Worm (Caenorhabditis elegans) whole organism, L2 larva: Measurements from ENCODE around the gene C04H5.7.

Experiments
- C34F6.9 ChIP-seq: fragments of 150-350 bp; optimal IDR thresholded peaks from 2 replicates; lab custom pipeline; 2014; ENCODE audit warnings: missing biosample characterization, missing genetic modification characterization
- F13H6.1 ChIP-seq: sonication (generic microtip); optimal IDR thresholded peaks from 2 replicates; lab custom pipeline; 2016; ENCODE audit warnings: missing genetic modification characterization, missing compliant biosample characterization
- R02D3.7 ChIP-seq: fragments of 150-350 bp; optimal IDR thresholded peaks from 2 replicates; lab custom pipeline; 2014; ENCODE audit warnings: missing biosample characterization, missing genetic modification characterization
- Y55F3AM.14 ChIP-seq: fragments of 200-800 bp; sonication (Bioruptor generic); optimal IDR thresholded peaks from 2 replicates; lab custom pipeline; 2018; ENCODE audit warnings: mild to moderate bottlenecking, missing genetic modification characterization, missing compliant biosample characterization
- ZK546.5 ChIP-seq: sonication (generic microtip); optimal IDR thresholded peaks from 2 replicates; lab custom pipeline; 2017; ENCODE audit warnings: missing biosample characterization, missing genetic modification characterization
- alr-1 ChIP-seq: fragments of 150-350 bp; optimal IDR thresholded peaks from 2 replicates; lab custom pipeline; 2014; ENCODE audit warnings: missing biosample characterization, missing genetic modification characterization
- aly-2 ChIP-seq: fragments of 150-350 bp; optimal IDR thresholded peaks from 2 replicates; lab custom pipeline; 2014; ENCODE audit warnings: missing biosample characterization, missing genetic modification characterization
- ama-1 ChIP-seq: fragments of 150-350 bp; optimal IDR thresholded peaks from 2 replicates; lab custom pipeline; 2018; ENCODE audit warnings: inconsistent platforms
- ceh-16 ChIP-seq: fragments of 150-350 bp; optimal IDR thresholded peaks from 2 replicates; lab custom pipeline; 2014; ENCODE audit warnings: missing biosample characterization, missing genetic modification characterization
- ceh-82 ChIP-seq: fragments of 150-350 bp; optimal IDR thresholded peaks from 2 replicates; lab custom pipeline; 2014; ENCODE audit warnings: missing biosample characterization, missing genetic modification characterization
- crh-2 ChIP-seq: sonication (generic microtip); optimal IDR thresholded peaks from 2 replicates; lab custom pipeline; 2017; ENCODE audit warnings: missing biosample characterization, missing genetic modification characterization
- dmd-4 ChIP-seq: sonication (generic microtip); optimal IDR thresholded peaks from 2 replicates; lab custom pipeline; 2017; ENCODE audit warnings: missing biosample characterization, missing genetic modification characterization
- elt-1 ChIP-seq: fragments of 150-350 bp; optimal IDR thresholded peaks from 2 replicates; lab custom pipeline; 2014; ENCODE audit warnings: missing biosample characterization, missing genetic modification characterization
- fos-1 ChIP-seq: fragments of 150-350 bp; optimal IDR thresholded peaks from 2 replicates; lab custom pipeline; 2014; ENCODE audit warnings: missing biosample characterization, missing genetic modification characterization
- gmeb-1 ChIP-seq: fragments of 150-350 bp; optimal IDR thresholded peaks from 2 replicates; lab custom pipeline; 2014; ENCODE audit warnings: missing biosample characterization, missing genetic modification characterization
- lin-11 ChIP-seq: fragments of 150-350 bp; sonication (generic microtip); optimal IDR thresholded peaks from 2 replicates; lab custom pipeline; 2014; ENCODE audit warnings: missing biosample characterization, missing genetic modification characterization, inconsistent platforms, mixed read lengths
- lin-13 ChIP-seq: fragments of 150-350 bp; optimal IDR thresholded peaks from 2 replicates; lab custom pipeline; 2014; ENCODE audit warnings: missing biosample characterization, missing genetic modification reagents, missing genetic modification characterization
- lsy-2 ChIP-seq, 2 experiments: fragments of 150-350 bp in 1 of 2; sonication (generic microtip) in 1 of 2; optimal IDR thresholded peaks; 2 replicates each; lab custom pipeline; 2014 to 2017; ENCODE audit warnings: missing biosample characterization in 2 of 2, missing genetic modification characterization in 2 of 2
- mab-5 ChIP-seq: fragments of 150-350 bp; optimal IDR thresholded peaks from 2 replicates; lab custom pipeline; 2014; ENCODE audit warnings: missing biosample characterization, missing genetic modification characterization
- mdl-1 ChIP-seq, 2 experiments: fragments of 150-350 bp in 1 of 2; sonication (generic microtip) in 1 of 2; optimal IDR thresholded peaks; 2 replicates each; lab custom pipeline; 2017; ENCODE audit warnings: missing biosample characterization in 2 of 2, missing genetic modification characterization in 2 of 2
- nhr-11 ChIP-seq: fragments of 150-350 bp; optimal IDR thresholded peaks from 2 replicates; lab custom pipeline; 2014; ENCODE audit warnings: missing biosample characterization, missing genetic modification characterization
- nhr-12 ChIP-seq: fragments of 150-350 bp; optimal IDR thresholded peaks from 2 replicates; lab custom pipeline; 2014; ENCODE audit warnings: missing biosample characterization, missing genetic modification characterization
- nhr-129 ChIP-seq: fragments of 150-350 bp; optimal IDR thresholded peaks from 2 replicates; lab custom pipeline; 2014; ENCODE audit warnings: missing biosample characterization, missing genetic modification characterization
- nhr-21 ChIP-seq: fragments of 150-350 bp; optimal IDR thresholded peaks from 2 replicates; lab custom pipeline; 2014; ENCODE audit warnings: missing biosample characterization, missing genetic modification characterization
- nhr-23 ChIP-seq: fragments of 150-350 bp; optimal IDR thresholded peaks from 2 replicates; lab custom pipeline; 2014; ENCODE audit warnings: missing biosample characterization, missing genetic modification reagents, missing genetic modification characterization
- nhr-237 ChIP-seq: fragments of 150-350 bp; optimal IDR thresholded peaks from 2 replicates; lab custom pipeline; 2014; ENCODE audit warnings: missing biosample characterization, missing genetic modification characterization
- nhr-25 ChIP-seq: fragments of 150-350 bp; sonication (generic microtip); optimal IDR thresholded peaks from 3 replicates; lab custom pipeline; 2014; ENCODE audit warnings: missing biosample characterization, missing genetic modification characterization
- nhr-6 ChIP-seq: fragments of 150-350 bp; optimal IDR thresholded peaks from 2 replicates; lab custom pipeline; 2014; ENCODE audit warnings: missing biosample characterization, missing genetic modification characterization
- nhr-77 ChIP-seq: fragments of 150-350 bp; optimal IDR thresholded peaks from 2 replicates; lab custom pipeline; 2014; ENCODE audit warnings: missing biosample characterization, missing genetic modification characterization
- peb-1 ChIP-seq: fragments of 150-350 bp; optimal IDR thresholded peaks from 2 replicates; lab custom pipeline; 2014; ENCODE audit warnings: missing biosample characterization, missing genetic modification characterization
- sem-4 ChIP-seq: fragments of 150-350 bp; optimal IDR thresholded peaks from 2 replicates; lab custom pipeline; 2014; ENCODE audit warnings: missing biosample characterization, missing genetic modification reagents, missing genetic modification characterization
- sma-3 ChIP-seq: sonication (generic microtip); optimal IDR thresholded peaks from 2 replicates; lab custom pipeline; 2016; ENCODE audit warnings: missing genetic modification reagents, missing genetic modification characterization, missing compliant biosample characterization
- sma-9 ChIP-seq, 2 experiments: fragments of 150-350 bp in 1 of 2; sonication (generic microtip) in 1 of 2; optimal IDR thresholded peaks; 2 replicates each; lab custom pipeline; 2014 to 2016; ENCODE audit warnings: missing genetic modification characterization in 2 of 2, mild to moderate bottlenecking in 1 of 2, missing biosample characterization in 1 of 2, missing compliant biosample characterization in 1 of 2, missing genetic modification reagents in 1 of 2, moderate library complexity in 1 of 2
- snpc-4 ChIP-seq: fragments of 150-350 bp; optimal IDR thresholded peaks from 2 replicates; lab custom pipeline; 2014; ENCODE audit warnings: missing biosample characterization, missing genetic modification characterization
- unc-55 ChIP-seq: fragments of 150-350 bp; sonication (generic microtip); optimal IDR thresholded peaks from 3 replicates; lab custom pipeline; 2014; ENCODE audit warnings: missing biosample characterization, missing genetic modification reagents, missing genetic modification characterization
- zag-1 ChIP-seq: fragments of 150-350 bp; optimal IDR thresholded peaks from 2 replicates; lab custom pipeline; 2014; ENCODE audit warnings: missing biosample characterization, missing genetic modification characterization
- ztf-11 ChIP-seq: sonication (generic microtip); optimal IDR thresholded peaks from 2 replicates; lab custom pipeline; 2017; ENCODE audit warnings: missing biosample characterization, missing genetic modification characterization
- ztf-4 ChIP-seq: fragments of 150-350 bp; optimal IDR thresholded peaks from 2 replicates; lab custom pipeline; 2014; ENCODE audit warnings: missing biosample characterization, missing genetic modification characterization

C04H5.7 gene

DNA sequence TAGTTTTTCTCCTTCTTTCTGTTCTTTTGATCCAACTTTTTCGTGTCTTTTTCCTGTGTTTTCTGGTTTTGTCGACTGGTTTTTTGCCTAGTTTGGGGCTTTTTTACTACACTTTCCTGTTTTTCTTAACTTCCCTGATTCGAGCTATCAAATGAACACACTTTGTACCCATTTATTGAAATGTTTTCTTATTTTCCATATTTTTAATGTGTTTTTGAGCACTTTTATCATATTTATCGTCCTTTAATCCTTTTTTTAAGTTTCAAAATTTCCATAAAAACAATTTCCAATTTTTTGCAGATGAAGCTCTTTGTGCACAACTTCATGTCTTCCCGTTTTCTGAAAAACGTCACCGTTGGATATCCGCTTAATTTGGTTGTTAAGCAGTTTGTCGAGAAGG, 3.7 kb upstream of the C04H5.7 start, which contains the start of gene C04H5.1:
C04H5.1 (plus strand) TSS at position 301 of the 400 bp plus-strand sequence.
- no peak for TF ChIP-seq lin-11 (tag; lab: Kevin White, UChicago)
- no peak for TF ChIP-seq nhr-11 (tag; lab: Kevin White, UChicago)
- no peak for TF ChIP-seq elt-1 (tag; lab: Kevin White, UChicago)
- TF ChIP-seq ceh-82 (tag; lab: Kevin White, UChicago) = no peak
- TF ChIP-seq nhr-12 (tag; lab: Kevin White, UChicago) = no peak
- TF ChIP-seq nhr-237 (tag; lab: Kevin White, UChicago) = no peak
- no peak for TF ChIP-seq ZK546.5 (tag; lab: Kevin White, UChicago)
- TF ChIP-seq sma-9 (GFP tag; optimal IDR thresholded peaks at IDR 0.05; lab: Kevin White, UChicago) = no peak
- TF ChIP-seq sma-9 (tag; optimal IDR thresholded peaks at IDR 0.05; lab: Kevin White, UChicago) = no peak
- TF ChIP-seq nhr-6 (tag; lab: Kevin White, UChicago) = no peak
- no peak for TF ChIP-seq aly-2 (tag; lab: Kevin White, UChicago)
- TF ChIP-seq, all 48 proteins: peak for 0

DNA sequence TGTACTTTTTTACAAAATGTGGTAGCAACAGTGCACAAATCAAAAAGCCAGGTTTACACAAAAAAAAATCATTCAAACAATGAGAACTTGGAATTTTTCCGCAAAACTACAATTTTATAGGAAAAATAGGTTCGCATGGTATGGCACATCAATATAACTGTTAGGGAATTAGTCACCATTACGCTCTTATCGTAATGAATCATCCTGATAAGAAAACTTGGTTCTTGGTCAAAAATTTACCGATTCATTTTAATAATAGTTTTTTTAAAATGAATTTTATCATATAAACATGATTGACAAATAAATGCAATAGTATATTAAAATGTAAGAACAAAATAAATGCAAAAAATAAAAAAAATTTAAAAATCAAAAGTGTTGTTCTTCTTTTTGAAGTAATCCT, 2.8 kb downstream of the C04H5.7 start:
- peak; percentile 84 for TF ChIP-seq fos-1 (tag; lab: Kevin White, UChicago)
- TF ChIP-seq alr-1 (tag; lab: Kevin White, UChicago) = no peak
- TF ChIP-seq nhr-23 (tag; lab: Kevin White, UChicago) = no peak
- TF ChIP-seq sma-3 (GFP tag; lab: Kevin White, UChicago) = no peak

DNA sequence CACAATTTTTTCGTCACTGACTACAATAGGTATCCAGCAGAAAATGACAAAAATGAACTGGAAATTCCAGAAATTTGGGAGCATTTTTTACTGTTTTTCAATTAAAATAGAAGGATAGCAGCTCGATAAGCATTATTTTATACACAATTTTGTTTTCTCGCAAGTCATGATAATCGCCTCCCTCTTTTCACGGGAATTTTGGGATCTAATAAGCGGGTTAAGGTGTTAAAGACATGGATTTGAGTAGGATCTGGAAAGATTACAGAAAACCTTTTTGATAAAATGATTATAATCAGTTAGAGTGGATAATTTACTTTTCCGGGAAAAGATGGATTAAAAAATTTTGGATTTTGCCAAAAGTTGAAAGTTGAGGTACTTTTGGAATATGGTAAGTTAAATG, 10.9 kb downstream of the C04H5.7 start, which contains the start of gene gcy-29:
gcy-29 (minus strand) TSS at position 101 of the 400 bp plus-strand sequence.
- TF ChIP-seq sma-9 (GFP tag; optimal IDR thresholded peaks at IDR 0.05; lab: Kevin White, UChicago) (no peak), sma-9 (tag; optimal IDR thresholded peaks at IDR 0.05; lab: Kevin White, UChicago) (no peak), lsy-2 (tag; optimal IDR thresholded peaks at IDR 0.05; lab: Kevin White, UChicago) (no peak), aly-2 (tag; lab: Kevin White, UChicago) (no peak), Y55F3AM.14 (GFP tag; lab: Kevin White, UChicago) (no peak), mab-5 (tag; lab: Kevin White, UChicago) (no peak), zag-1 (no peak), fos-1 (tag; lab: Kevin White, UChicago) (no peak), dmd-4 (no peak), lin-11 (tag; lab: Kevin White, UChicago) (no peak), ama-1 (lab: Kevin White, UChicago) (no peak), ceh-82 (tag; lab: Kevin White, UChicago) (no peak)

DNA sequence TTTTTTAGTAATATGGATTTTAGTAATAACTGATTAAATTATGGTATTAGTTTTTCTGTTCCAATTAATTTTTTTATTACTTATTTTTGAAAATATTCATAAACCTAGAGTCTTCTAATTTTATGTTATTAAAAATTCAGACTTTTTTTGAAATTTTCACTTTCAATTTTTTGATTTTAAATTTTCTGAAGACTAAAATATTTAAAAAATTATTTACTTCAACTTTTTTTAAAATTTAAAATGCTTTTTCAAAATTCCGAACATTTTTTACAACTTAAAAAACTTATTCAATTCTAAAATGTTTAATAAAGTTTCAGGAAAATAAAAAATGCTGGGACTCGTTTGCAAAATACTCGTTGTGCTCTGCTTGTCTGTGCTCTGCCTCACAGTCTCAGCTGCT, 12.9 kb downstream of the C04H5.7 start, which contains the start of gene nlp-41:
nlp-41 (plus strand) TSS at position 301 of the 400 bp plus-strand sequence.
- TF ChIP-seq ceh-16 (tag; lab: Kevin White, UChicago) = no peak
- no peak for TF ChIP-seq peb-1 (tag; lab: Kevin White, UChicago)
- no peak for TF ChIP-seq nhr-21 (tag; lab: Kevin White, UChicago)
- TF ChIP-seq lin-13 = no peak
- TF ChIP-seq sem-4 (tag; lab: Kevin White, UChicago) = no peak
- no peak for TF ChIP-seq ztf-11 (tag; lab: Kevin White, UChicago)
- TF ChIP-seq sma-9 (GFP tag; optimal IDR thresholded peaks at IDR 0.05; lab: Kevin White, UChicago) = no peak
- TF ChIP-seq sma-9 (tag; optimal IDR thresholded peaks at IDR 0.05; lab: Kevin White, UChicago) = no peak
- TF ChIP-seq F13H6.1 (tag; lab: Kevin White, UChicago) = no peak
- no peak for TF ChIP-seq unc-55 (GFP tag; lab: Kevin White, UChicago)
- no peak for TF ChIP-seq aly-2 (tag; lab: Kevin White, UChicago)
- no peak for TF ChIP-seq nhr-25 (tag; lab: Kevin White, UChicago)

DNA sequence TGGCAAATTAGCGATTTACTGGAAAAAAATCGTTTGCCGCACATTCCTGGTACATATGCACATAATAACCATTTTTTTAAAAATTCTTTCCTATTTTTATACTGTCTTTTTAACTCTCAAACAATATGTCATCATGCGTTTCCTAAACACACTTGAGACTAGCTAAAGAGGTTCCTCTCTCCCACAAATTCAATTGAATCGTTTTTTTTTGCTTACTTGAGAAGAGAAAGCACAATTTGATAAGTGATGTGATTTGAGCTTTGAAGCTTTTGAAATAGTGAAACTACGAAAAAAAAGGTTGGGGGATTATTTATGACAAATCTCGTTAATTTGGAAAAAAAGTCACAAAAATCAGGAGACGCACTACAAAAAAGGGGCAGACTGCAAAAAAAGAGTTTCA, 17.3 kb downstream of the C04H5.7 start:
- TF ChIP-seq gmeb-1 = no peak

DNA sequence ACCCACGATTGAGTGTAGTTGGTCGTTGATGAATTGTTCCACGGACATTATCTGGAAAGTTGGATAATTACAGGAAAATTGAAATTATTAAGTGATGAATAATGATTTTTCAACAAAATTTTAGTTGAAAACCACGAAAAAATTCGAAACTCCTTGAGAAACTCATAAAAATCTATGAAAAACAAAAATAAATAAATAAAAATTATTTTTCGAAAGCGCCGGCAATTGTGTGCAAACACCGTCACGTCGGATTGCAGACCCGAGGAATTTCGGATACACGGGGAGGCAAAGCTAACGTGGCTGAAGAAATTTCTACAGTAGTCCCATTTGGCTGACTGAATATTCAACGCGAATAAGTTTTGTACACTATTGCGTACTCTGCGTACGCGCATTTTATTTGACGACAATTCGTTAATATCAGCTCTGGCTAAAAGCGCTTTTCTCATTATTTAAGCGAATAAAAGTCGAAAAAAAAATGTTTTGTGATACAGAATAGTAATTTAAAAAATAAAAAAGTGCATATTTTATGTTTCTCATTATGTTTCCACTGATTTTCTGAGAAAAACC, 23.9 kb downstream of the C04H5.7 start, which contains the start of gene mog-4:
mog-4 (minus strand) TSS at position 51 of the 567 bp plus-strand sequence.
- TF ChIP-seq mab-5 (tag; lab: Kevin White, UChicago) (peak; percentile 67), C34F6.9 (peak; percentile 85), lin-13 (peak; percentile 92), nhr-25 (tag; lab: Kevin White, UChicago) (peak; percentile 87), ztf-4 (tag; lab: Kevin White, UChicago) (peak; percentile 46), Y55F3AM.14 (GFP tag; lab: Kevin White, UChicago) (peak; percentile 87), R02D3.7 (tag; lab: Kevin White, UChicago) (peak; percentile 21), nhr-237 (tag; lab: Kevin White, UChicago) (peak; percentile 67), gmeb-1 (peak; percentile 81), nhr-6 (tag; lab: Kevin White, UChicago) (peak; percentile 73), F13H6.1 (tag; lab: Kevin White, UChicago) (peak; percentile 94), sma-3 (GFP tag; lab: Kevin White, UChicago) (peak; percentile 99), nhr-129 (peak; percentile 69), nhr-77 (tag; lab: Kevin White, UChicago) (peak; percentile 92), sem-4 (tag; lab: Kevin White, UChicago) (peak; percentile 17), fos-1 (tag; lab: Kevin White, UChicago) (peak; percentile 81), mdl-1 (tag; optimal IDR thresholded peaks at IDR 0.05; lab: Kevin White, UChicago) (peak in 1 of 2 experiments; percentile 80), lsy-2 (tag; optimal IDR thresholded peaks at IDR 0.05; lab: Kevin White, UChicago) (peak; percentile 96 to 99), ZK546.5 (tag; lab: Kevin White, UChicago) (peak; percentile 74), unc-55 (GFP tag; lab: Kevin White, UChicago) (peak; percentile 84), nhr-21 (tag; lab: Kevin White, UChicago) (peak; percentile 91), zag-1 (peak; percentile 56), crh-2 (peak; percentile 87), snpc-4 (tag; lab: Kevin White, UChicago) (peak; percentile 60)
